Fruit fly (Drosophila melanogaster) whole organism, embryonic: Measurements from ENCODE around the gene wit.
A peak's percentile ranks its signal among the peaks of the same experiment; 100 is the strongest.

Source experiments
- CG10654 ChIP-seq: fragments of 200-800 bp; sonication (Bioruptor generic); optimal IDR thresholded peaks from 2 replicates; lab custom pipeline; 2016; ENCODE audit warnings: missing biosample characterization, missing genetic modification characterization
- CG12071 ChIP-seq: fragments of 200-800 bp; sonication (Bioruptor generic); optimal IDR thresholded peaks from 3 replicates; lab custom pipeline; 2018; ENCODE audit warnings: missing biosample characterization, mild to moderate bottlenecking, missing genetic modification characterization
- CG12299 ChIP-seq: fragments of 200-800 bp; sonication (Bioruptor generic); optimal IDR thresholded peaks from 2 replicates; lab custom pipeline; 2018; ENCODE audit warnings: missing biosample characterization, mild to moderate bottlenecking, missing genetic modification characterization
- CG12391 ChIP-seq: fragments of 200-800 bp; sonication (Bioruptor generic); optimal IDR thresholded peaks from 3 replicates; lab custom pipeline; 2018; ENCODE audit warnings: missing biosample characterization, mild to moderate bottlenecking, missing genetic modification characterization, moderate library complexity
- CG17612 ChIP-seq: fragments of 200-800 bp; sonication (Bioruptor generic); IDR thresholded peaks from 2 replicates; pipeline ENCODE4 v1.3.6; 2022; ENCODE audit warnings: missing biosample characterization, missing genetic modification characterization
- CG31365 ChIP-seq: fragments of 200-800 bp; sonication (Bioruptor generic); optimal IDR thresholded peaks from 2 replicates; lab custom pipeline; 2018; ENCODE audit warnings: missing biosample characterization, mild to moderate bottlenecking, missing genetic modification characterization
- CG32767 ChIP-seq: fragments of 200-800 bp; sonication (Bioruptor generic); IDR thresholded peaks from 2 replicates; pipeline ENCODE4 v1.3.6; 2022; ENCODE audit warnings: missing biosample characterization, missing genetic modification characterization
- CG34422 ChIP-seq: fragments of 200-800 bp; sonication (Bioruptor generic); IDR thresholded peaks from 3 replicates; pipeline ENCODE4 v1.3.6; 2022; ENCODE audit warnings: missing biosample characterization, missing genetic modification characterization
- CG42726 ChIP-seq: fragments of 200-800 bp; sonication (Bioruptor generic); IDR thresholded peaks from 2 replicates; pipeline ENCODE4 v1.3.6; 2022; ENCODE audit warnings: missing biosample characterization, missing genetic modification characterization; ENCODE audit not compliant: partially characterized antibody
- CG4282 ChIP-seq: fragments of 200-800 bp; sonication (Bioruptor generic); optimal IDR thresholded peaks from 2 replicates; lab custom pipeline; 2016; ENCODE audit warnings: missing biosample characterization, missing genetic modification characterization
- CG6813 ChIP-seq: fragments of 200-800 bp; sonication (Bioruptor generic); optimal IDR thresholded peaks from 2 replicates; lab custom pipeline; 2017; ENCODE audit warnings: missing biosample characterization, missing genetic modification characterization, mild to moderate bottlenecking, moderate library complexity, missing genetic modification reagents
- CG8924 ChIP-seq: fragments of 200-800 bp; optimal IDR thresholded peaks from 3 replicates; lab custom pipeline; 2019; ENCODE audit warnings: missing biosample characterization, mild to moderate bottlenecking, missing genetic modification characterization, moderate library complexity
- CHES-1-like ChIP-seq: fragments of 200-800 bp; sonication (Bioruptor generic); optimal IDR thresholded peaks from 2 replicates; lab custom pipeline; 2016; ENCODE audit warnings: missing biosample characterization, missing genetic modification characterization
- Deaf1 ChIP-seq: fragments of 200-800 bp; optimal IDR thresholded peaks from 3 replicates; lab custom pipeline; 2019; ENCODE audit warnings: missing biosample characterization, mild to moderate bottlenecking, missing genetic modification characterization, moderate library complexity
- Dref ChIP-seq: fragments of 200-800 bp; sonication (Bioruptor generic); IDR thresholded peaks from 2 replicates; pipeline ENCODE4 v1.3.6; 2022; ENCODE audit warnings: missing biosample characterization, missing genetic modification characterization
- Hey ChIP-seq: fragments of 200-800 bp; sonication (Bioruptor generic); optimal IDR thresholded peaks from 3 replicates; lab custom pipeline; 2018; ENCODE audit warnings: missing biosample characterization, mild to moderate bottlenecking, missing genetic modification characterization
- Lhr ChIP-seq: fragments of 200-800 bp; sonication (Bioruptor generic); optimal IDR thresholded peaks from 3 replicates; lab custom pipeline; 2017; ENCODE audit warnings: mild to moderate bottlenecking, missing biosample characterization, missing genetic modification reagents, missing genetic modification characterization
- MTF-1 ChIP-seq: fragments of 200-800 bp; sonication (Bioruptor generic); optimal IDR thresholded peaks from 2 replicates; lab custom pipeline; 2018; ENCODE audit warnings: missing biosample characterization, mild to moderate bottlenecking, missing genetic modification characterization, borderline replicate concordance
- Max ChIP-seq: fragments of 200-800 bp; sonication (Bioruptor generic); optimal IDR thresholded peaks from 2 replicates; lab custom pipeline; 2016; ENCODE audit warnings: missing biosample characterization, mild to moderate bottlenecking, missing genetic modification characterization
- NC2β ChIP-seq: fragments of 200-800 bp; sonication (Bioruptor generic); optimal IDR thresholded peaks from 2 replicates; lab custom pipeline; 2016; ENCODE audit warnings: missing biosample characterization, missing genetic modification characterization
- Nf-YB ChIP-seq: fragments of 200-800 bp; sonication (Bioruptor generic); optimal IDR thresholded peaks from 3 replicates; lab custom pipeline; 2019; ENCODE audit warnings: missing biosample characterization, mild to moderate bottlenecking, missing genetic modification characterization, moderate library complexity
- Nf-YC ChIP-seq: fragments of 200-800 bp; optimal IDR thresholded peaks from 3 replicates; lab custom pipeline; 2019; ENCODE audit warnings: missing biosample characterization, mild to moderate bottlenecking, missing genetic modification characterization, moderate library complexity
- Pdp1 ChIP-seq, 2 experiments: fragments of 200-800 bp; sonication (Bioruptor generic); optimal IDR thresholded peaks; 3 replicates each; lab custom pipeline; 2016; ENCODE audit warnings: missing biosample characterization in 2 of 2, missing genetic modification characterization in 2 of 2, mild to moderate bottlenecking in 1 of 2, moderate library complexity in 1 of 2
- Tbp ChIP-seq: fragments of >200 bp; optimal IDR thresholded peaks from 2 replicates; lab custom pipeline; 2018; ENCODE audit warnings: missing biosample characterization, missing genetic modification characterization
- Usf ChIP-seq: fragments of 200-800 bp; sonication (Bioruptor generic); optimal IDR thresholded peaks from 2 replicates; lab custom pipeline; 2017; ENCODE audit warnings: missing genotype, missing biosample characterization, missing genetic modification characterization
- abd-A ChIP-seq: fragments of 200-800 bp; sonication (Bioruptor generic); optimal IDR thresholded peaks from 3 replicates; lab custom pipeline; 2019; ENCODE audit warnings: missing biosample characterization, mild to moderate bottlenecking, missing genetic modification characterization, moderate library complexity
- da ChIP-seq: fragments of 200-800 bp; sonication (Bioruptor generic); optimal IDR thresholded peaks from 2 replicates; lab custom pipeline; 2016; ENCODE audit warnings: missing biosample characterization, missing genetic modification characterization
- en ChIP-seq: fragments of 200-800 bp; sonication (Bioruptor generic); optimal IDR thresholded peaks from 2 replicates; lab custom pipeline; 2016; ENCODE audit warnings: missing biosample characterization, missing genetic modification characterization
- ewg ChIP-seq: fragments of 200-800 bp; sonication (Bioruptor generic); optimal IDR thresholded peaks from 3 replicates; lab custom pipeline; 2017; ENCODE audit warnings: mild to moderate bottlenecking, missing biosample characterization, missing genetic modification reagents, missing genetic modification characterization
- gsb-n ChIP-seq: fragments of 200-800 bp; sonication (Bioruptor generic); optimal IDR thresholded peaks from 3 replicates; lab custom pipeline; 2018; ENCODE audit warnings: missing biosample characterization, mild to moderate bottlenecking, missing genetic modification characterization
- lilli ChIP-seq: fragments of 200-800 bp; sonication (Bioruptor generic); optimal IDR thresholded peaks from 3 replicates; lab custom pipeline; 2016; ENCODE audit warnings: missing biosample characterization, missing genetic modification characterization
- nerfin-1 ChIP-seq: fragments of 200-800 bp; sonication (Bioruptor generic); optimal IDR thresholded peaks from 3 replicates; lab custom pipeline; 2019; ENCODE audit warnings: missing biosample characterization, mild to moderate bottlenecking, missing genetic modification characterization, moderate library complexity
- onecut ChIP-seq: fragments of 200-800 bp; sonication (Bioruptor generic); IDR thresholded peaks from 2 replicates; pipeline ENCODE4 v1.3.6; 2022; ENCODE audit warnings: missing biosample characterization, missing genetic modification characterization
- pros ChIP-seq: fragments of 200-800 bp; sonication (Bioruptor generic); optimal IDR thresholded peaks from 3 replicates; lab custom pipeline; 2019; ENCODE audit warnings: missing biosample characterization, mild to moderate bottlenecking, missing genetic modification characterization, moderate library complexity
- seq ChIP-seq: fragments of 200-800 bp; sonication (Bioruptor generic); IDR thresholded peaks from 2 replicates; pipeline ENCODE4 v1.3.6; 2022; ENCODE audit warnings: missing biosample characterization, missing genetic modification characterization

wit gene

DNA sequence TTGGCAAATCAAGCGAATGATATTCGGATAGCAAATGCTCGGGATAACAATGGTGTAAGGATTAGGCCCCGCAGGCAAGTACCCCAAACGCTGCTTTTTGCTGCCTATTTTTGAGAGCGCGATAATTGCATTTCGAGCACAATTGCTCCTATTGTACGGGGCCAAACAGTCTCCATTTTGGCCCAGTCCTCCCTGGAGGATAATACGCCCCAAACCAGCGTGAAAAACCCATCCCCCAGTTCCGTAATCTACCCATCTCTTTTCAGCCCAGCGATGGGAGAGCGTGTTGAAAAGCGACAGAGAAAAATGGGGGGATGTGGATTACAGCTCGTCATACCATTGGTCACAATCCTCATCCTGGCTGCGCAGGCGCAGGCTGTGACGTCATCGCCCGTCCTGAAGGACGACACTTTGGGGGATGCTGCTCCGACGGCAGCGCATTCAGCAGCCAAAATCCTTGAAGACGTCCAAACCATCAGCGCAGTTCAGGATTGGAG lies 17.2 kb upstream of the wit start, which contains the start of gene Gad1 (continued):
- no peak for TF ChIP-seq Tbp (GFP tag; lab: Kevin White, UChicago)
- no peak for TF ChIP-seq Max (GFP tag; lab: Kevin White, UChicago)
- TF ChIP-seq CG12071 = peak; percentile 61
- no peak for TF ChIP-seq nerfin-1 (tag; lab: Kevin White, UChicago)
- TF ChIP-seq CG6813 (GFP tag; lab: Kevin White, UChicago) = no peak
- no peak for TF ChIP-seq CHES-1-like (GFP tag; lab: Kevin White, UChicago)
- peak; percentile 74; the same call in 1 of the 2 replicates for TF ChIP-seq seq
- no peak for TF ChIP-seq Usf (GFP tag; lab: Kevin White, UChicago)
- no peak for TF ChIP-seq lilli (GFP tag; lab: Kevin White, UChicago)
- no peak for TF ChIP-seq NC2β (GFP tag; lab: Kevin White, UChicago)
- TF ChIP-seq, all 482 proteins: peak for 9

dm6 chr3L:4087281-4087680 lies 15.8 kb upstream of the wit start, which contains the start of gene CG14989:
Gene CG14989 (plus strand): TSS chr3L:4087581.
- no peak for TF ChIP-seq MTF-1
- TF ChIP-seq CG34422 (GFP tag; lab: Robert Waterston, UW) = no peak
- no peak for TF ChIP-seq en (GFP tag; lab: Kevin White, UChicago)
- TF ChIP-seq CG10654 (GFP tag; lab: Kevin White, UChicago) = no peak
- no peak for TF ChIP-seq CG8924 (tag; lab: Kevin White, UChicago)
- no peak for TF ChIP-seq CG4282 (GFP tag; lab: Kevin White, UChicago)
- no peak for TF ChIP-seq Lhr (GFP tag; lab: Kevin White, UChicago)
- no peak for TF ChIP-seq CG42726

dm6 chr3L:4085867-4086266 lies 14.3 kb upstream of the wit start:
- TF ChIP-seq Nf-YC (tag; lab: Kevin White, UChicago) = peak; percentile 77
- TF ChIP-seq da (GFP tag; lab: Kevin White, UChicago) = no peak
- peak; percentile 76 for TF ChIP-seq ewg (GFP tag; lab: Kevin White, UChicago)
- peak; percentile 30 for TF ChIP-seq Nf-YB (GFP tag; lab: Kevin White, UChicago)
- TF ChIP-seq onecut (GFP tag; lab: Robert Waterston, UW) = peak; percentile 52
- peak; percentile 43; the same call in 1 of the 2 replicates for TF ChIP-seq CG32767 (GFP tag; lab: Robert Waterston, UW)
- no peak for TF ChIP-seq CG12299 (tag; lab: Kevin White, UChicago)
- TF ChIP-seq Pdp1 (GFP tag; optimal IDR thresholded peaks at IDR 0.05; lab: Kevin White, UChicago) = peak in 1 of 2 experiments; percentile 57

- TF ChIP-seq CG12391 (tag; lab: Kevin White, UChicago) (no peak), CG31365 (tag; lab: Kevin White, UChicago) (no peak), nerfin-1 (tag; lab: Kevin White, UChicago) (peak; percentile 10), Deaf1 (peak; percentile 28), Hey (tag; lab: Kevin White, UChicago) (peak; percentile 94), CG17612 (GFP tag; lab: Robert Waterston, UW) (no peak), gsb-n (tag; lab: Kevin White, UChicago) (peak; percentile 79), Dref (GFP tag; lab: Robert Waterston, UW) (0 out of 2 replicates have a peak, but pooled peaks have one; percentile 17), abd-A (tag; lab: Kevin White, UChicago) (peak; percentile 64), pros (peak; percentile 57)
- TF ChIP-seq, all 482 proteins: peak for 7
These were observed 11.9 kb upstream of the wit start for dm6 chr3L:4083442-4083841.
